Worm (Caenorhabditis elegans) whole organism, L4 larva: ENCODE data around the gene rpb-12.
"Not testable (repeated sequence)": the region's sequence is repeated elsewhere in the genome, so short reads cannot be mapped to it uniquely, and the experiment has no call there.

Experiments
- T26A8.4 ChIP-seq: fragments of 200-800 bp; sonication (Bioruptor generic); IDR thresholded peaks from 2 replicates; pipeline ENCODE4 v1.3.6; 2022; ENCODE audit warnings: missing genetic modification characterization, missing compliant biosample characterization
- Y5F2A.4 ChIP-seq: fragments of 200-800 bp; sonication (Bioruptor generic); optimal IDR thresholded peaks from 2 replicates; lab custom pipeline; 2018; ENCODE audit warnings: mild to moderate bottlenecking, missing genetic modification characterization, missing compliant biosample characterization
- ces-1 ChIP-seq: fragments of 150-350 bp; sonication (generic microtip); optimal IDR thresholded peaks from 4 replicates; lab custom pipeline; 2014; ENCODE audit warnings: missing biosample characterization, missing genetic modification reagents, missing genetic modification characterization
- daf-16 ChIP-seq, 3 experiments: sonication (generic microtip); optimal IDR thresholded peaks; 2 replicates each; lab custom pipeline; 2016 to 2017; ENCODE audit warnings: missing genetic modification characterization in 3 of 3, missing genetic modification reagents in 3 of 3, mild to moderate bottlenecking in 2 of 3, missing compliant biosample characterization in 2 of 3, missing biosample characterization in 1 of 3, moderate library complexity in 1 of 3
- hif-1 ChIP-seq, 2 experiments: sonication (generic microtip); optimal IDR thresholded peaks; 2 replicates each; lab custom pipeline; 2016 to 2017; ENCODE audit warnings: missing compliant biosample characterization in 2 of 2, missing genetic modification characterization in 2 of 2, missing genetic modification reagents in 2 of 2, missing genotype in 2 of 2, mild to moderate bottlenecking in 1 of 2
- mdl-1 ChIP-seq, 2 experiments: fragments of 150-350 bp in 1 of 2; sonication (generic microtip) in 1 of 2; optimal IDR thresholded peaks; 2 replicates each; lab custom pipeline; 2014 to 2017; ENCODE audit warnings: missing biosample characterization in 2 of 2, missing genetic modification characterization in 2 of 2
- unc-62 ChIP-seq, 3 experiments: fragments of 150-350 bp in 1 of 3; sonication (generic microtip); optimal IDR thresholded peaks in 2 of 3; peaks in 1 of 3; 1 replicate in 1 of 3; 2 replicates in 2 of 3; lab custom pipeline; 2014 to 2017; ENCODE audit warnings: missing biosample characterization in 3 of 3, missing genetic modification characterization in 3 of 3, missing genetic modification reagents in 3 of 3, missing genotype in 1 of 3
- zag-1 ChIP-seq: fragments of 150-350 bp; optimal IDR thresholded peaks from 2 replicates; lab custom pipeline; 2014; ENCODE audit warnings: missing biosample characterization, missing genetic modification characterization

ce11 chrIV:9194524-9194923, 47.9 kb upstream of the rpb-12 start, which contains the start of gene C46C2.7:
- TF ChIP-seq T26A8.4 (GFP tag; lab: Robert Waterston, UW); daf-16 (GFP tag; optimal IDR thresholded peaks at IDR 0.05; lab: Kevin White, UChicago); daf-16 (tag; optimal IDR thresholded peaks at IDR 0.05; lab: Kevin White, UChicago); hif-1 (tag; optimal IDR thresholded peaks at IDR 0.05; lab: Kevin White, UChicago); zag-1 (tag; lab: Kevin White, UChicago); ces-1 (GFP tag; lab: Kevin White, UChicago); unc-62 (GFP tag; optimal IDR thresholded peaks at IDR 0.05 in 1 of 2; lab: Kevin White, UChicago); unc-62 (tag; optimal IDR thresholded peaks at IDR 0.05; lab: Kevin White, UChicago); mdl-1 (tag; optimal IDR thresholded peaks at IDR 0.05; lab: Kevin White, UChicago); Y5F2A.4 (GFP tag; lab: Kevin White, UChicago): not testable (repeated sequence)
